Fruit fly (Drosophila melanogaster): ENCODE data around the gene Nemp.

dm6 chrX:16650078-16651063 lies 4.4 kb downstream of the Nemp start:
- TF ChIP-seq usp (GFP tag; optimal IDR thresholded peaks at IDR 0.05) (no peak), psq (optimal IDR thresholded peaks at IDR 0.05) (no peak), pan (optimal IDR thresholded peaks at IDR 0.05) (no peak), EcR (GFP tag; optimal IDR thresholded peaks at IDR 0.05) (no peak), CG8478 (optimal IDR thresholded peaks at IDR 0.05) (no peak), Dll (optimal IDR thresholded peaks at IDR 0.05) (no peak)
